Worm (Caenorhabditis elegans) whole organism, early embryonic: ENCODE data around the gene kxd-1.

Experiments used
- B0310.2 ChIP-seq: sonication (generic microtip); optimal IDR thresholded peaks from 2 replicates; lab custom pipeline; 2016; ENCODE audit warnings: mild to moderate bottlenecking, missing genetic modification characterization, missing compliant biosample characterization
- F13C5.2 ChIP-seq: sonication (generic microtip); optimal IDR thresholded peaks from 2 replicates; lab custom pipeline; 2017; ENCODE audit warnings: mild to moderate bottlenecking, missing genetic modification characterization, inconsistent platforms, missing compliant biosample characterization
- aly-1 ChIP-seq: sonication (generic microtip); optimal IDR thresholded peaks from 2 replicates; lab custom pipeline; 2016; ENCODE audit warnings: missing genetic modification characterization, missing compliant biosample characterization
- ama-1 ChIP-seq: fragments of 150-350 bp; optimal IDR thresholded peaks from 2 replicates; lab custom pipeline; 2014
- ceh-13 ChIP-seq: fragments of 200-800 bp; sonication (Bioruptor generic); optimal IDR thresholded peaks from 2 replicates; lab custom pipeline; 2018; ENCODE audit warnings: mild to moderate bottlenecking, missing genetic modification characterization, missing compliant biosample characterization
- ceh-36 ChIP-seq: sonication (generic microtip); optimal IDR thresholded peaks from 2 replicates; lab custom pipeline; 2016; ENCODE audit warnings: missing genetic modification characterization, inconsistent platforms, missing compliant biosample characterization
- ets-7 ChIP-seq: sonication (generic microtip); optimal IDR thresholded peaks from 2 replicates; lab custom pipeline; 2016; ENCODE audit warnings: missing genotype, missing genetic modification characterization, missing compliant biosample characterization
- flt-1 ChIP-seq: fragments of 200-800 bp; sonication (Bioruptor generic); IDR thresholded peaks from 2 replicates; pipeline ENCODE4 v1.3.6; 2022; ENCODE audit warnings: missing genetic modification characterization, missing compliant biosample characterization
- hmbx-1 ChIP-seq: sonication (generic microtip); optimal IDR thresholded peaks from 2 replicates; lab custom pipeline; 2016; ENCODE audit warnings: mild to moderate bottlenecking, missing genetic modification characterization, missing compliant biosample characterization
- hmg-4 ChIP-seq: fragments of 200-800 bp; sonication (Bioruptor generic); optimal IDR thresholded peaks from 2 replicates; lab custom pipeline; 2018; ENCODE audit warnings: mild to moderate bottlenecking, missing genetic modification characterization, missing compliant biosample characterization
- hnd-1 ChIP-seq: sonication (generic microtip); optimal IDR thresholded peaks from 2 replicates; lab custom pipeline; 2016; ENCODE audit warnings: missing genetic modification characterization, missing compliant biosample characterization
- pes-1 ChIP-seq: fragments of 200-800 bp; sonication (Bioruptor generic); IDR thresholded peaks from 2 replicates; pipeline ENCODE4 v1.3.6; 2022; ENCODE audit warnings: missing genetic modification reagents, missing genetic modification characterization, missing compliant biosample characterization
- scrt-1 ChIP-seq: fragments of 200-800 bp; sonication (Bioruptor generic); IDR thresholded peaks from 2 replicates; pipeline ENCODE4 v1.3.6; 2022; ENCODE audit warnings: missing genetic modification characterization, missing compliant biosample characterization
- sea-1 ChIP-seq: fragments of 200-800 bp; sonication (Bioruptor generic); conservative IDR thresholded peaks from 2 replicates; pipeline ENCODE4 v1.3.6; 2022; ENCODE audit warnings: missing genetic modification characterization, missing compliant biosample characterization
- tbx-11 ChIP-seq: fragments of 200-800 bp; sonication (Bioruptor generic); IDR thresholded peaks from 2 replicates; pipeline ENCODE4 v1.3.6; 2022; ENCODE audit warnings: missing genetic modification characterization, missing compliant biosample characterization
- tbx-37 ChIP-seq: fragments of 200-800 bp; sonication (Bioruptor generic); conservative IDR thresholded peaks from 2 replicates; pipeline ENCODE4 v1.3.6; 2022; ENCODE audit warnings: missing genetic modification reagents, missing genetic modification characterization, missing compliant biosample characterization
- tra-4 ChIP-seq: sonication (generic microtip); optimal IDR thresholded peaks from 2 replicates; lab custom pipeline; 2017; ENCODE audit warnings: missing genetic modification characterization, missing compliant biosample characterization

The kxd-1 gene

ce11 chrV:7214802-7215201 is 6.5 kb upstream of the kxd-1 start, which contains the start of gene soap-1:
Gene soap-1, minus strand, starts transcription at chrV:7214902.
- TF ChIP-seq ceh-13 (GFP tag; lab: Kevin White, UChicago) (no peak), tbx-37 (GFP tag; lab: Robert Waterston, UW) (no peak), flt-1 (GFP tag; lab: Robert Waterston, UW) (no peak), ceh-36 (tag; lab: Kevin White, UChicago) (no peak), aly-1 (tag; lab: Kevin White, UChicago) (no peak), tbx-11 (GFP tag; lab: Robert Waterston, UW) (no peak), hmg-4 (no peak), hmbx-1 (tag; lab: Kevin White, UChicago) (no peak), tra-4 (tag; lab: Kevin White, UChicago) (no peak), F13C5.2 (tag; lab: Kevin White, UChicago) (no peak), sea-1 (GFP tag; lab: Robert Waterston, UW) (no peak), ama-1 (lab: Kevin White, UChicago) (no peak), pes-1 (GFP tag; lab: Robert Waterston, UW) (no peak), B0310.2 (tag; lab: Kevin White, UChicago) (no peak), scrt-1 (no peak), hnd-1 (tag; lab: Kevin White, UChicago) (no peak), ets-7 (tag; lab: Kevin White, UChicago) (no peak)

ce11 chrV:7216016-7216415 is 5.3 kb upstream of the kxd-1 start:
- TF ChIP-seq scrt-1 (no peak), flt-1 (GFP tag; lab: Robert Waterston, UW) (no peak), tbx-11 (GFP tag; lab: Robert Waterston, UW) (no peak)

ce11 chrV:7218988-7219387 is 2.3 kb upstream of the kxd-1 start, which contains the start of gene C13F10.5:
Gene C13F10.5, minus strand, starts transcription at chrV:7219088.
- TF ChIP-seq hnd-1 (tag; lab: Kevin White, UChicago): no peak
- TF ChIP-seq ceh-13 (GFP tag; lab: Kevin White, UChicago): no peak

- no peak for TF ChIP-seq ceh-13 (GFP tag; lab: Kevin White, UChicago)
- TF ChIP-seq sea-1 (GFP tag; lab: Robert Waterston, UW): no peak
- no peak for TF ChIP-seq pes-1 (GFP tag; lab: Robert Waterston, UW)
- TF ChIP-seq ets-7 (tag; lab: Kevin White, UChicago): no peak
- TF ChIP-seq tbx-11 (GFP tag; lab: Robert Waterston, UW): no peak
- no peak for TF ChIP-seq hmbx-1 (tag; lab: Kevin White, UChicago)
These were observed 1.9 kb downstream of the kxd-1 start, which contains the start of gene C13F10.7 for ce11 chrV:7223152-7223551. Gene C13F10.7, minus strand, starts transcription at chrV:7223252.

ce11 chrV:7223941-7224340 is 2.7 kb downstream of the kxd-1 start, which contains the start of gene C13F10.1:
Gene C13F10.1, plus strand, starts transcription at chrV:7224078.
- TF ChIP-seq flt-1 (GFP tag; lab: Robert Waterston, UW): no peak
- no peak for TF ChIP-seq aly-1 (tag; lab: Kevin White, UChicago)
- TF ChIP-seq pes-1 (GFP tag; lab: Robert Waterston, UW): no peak

- TF ChIP-seq hmbx-1 (tag; lab: Kevin White, UChicago) (no peak), pes-1 (GFP tag; lab: Robert Waterston, UW) (no peak), F13C5.2 (tag; lab: Kevin White, UChicago) (no peak), hnd-1 (tag; lab: Kevin White, UChicago) (no peak), tra-4 (tag; lab: Kevin White, UChicago) (no peak), tbx-11 (GFP tag; lab: Robert Waterston, UW) (no peak), ama-1 (lab: Kevin White, UChicago) (no peak), ceh-13 (GFP tag; lab: Kevin White, UChicago) (no peak), tbx-37 (GFP tag; lab: Robert Waterston, UW) (no peak), ets-7 (tag; lab: Kevin White, UChicago) (no peak), aly-1 (tag; lab: Kevin White, UChicago) (no peak), hmg-4 (no peak)
These were observed 3.1 kb downstream of the kxd-1 start for ce11 chrV:7224353-7224752.

ce11 chrV:7224947-7225346 is 3.7 kb downstream of the kxd-1 start, which contains the start of gene fkb-3:
Gene fkb-3, plus strand, starts transcription at chrV:7225223.
- TF ChIP-seq ama-1 (lab: Kevin White, UChicago): no peak

ce11 chrV:7225894-7226293 is 4.6 kb downstream of the kxd-1 start:
- peak; percentile 75 for TF ChIP-seq ama-1 (lab: Kevin White, UChicago)
- no peak for TF ChIP-seq scrt-1

- TF ChIP-seq hmg-4 (peak; percentile 83), tbx-37 (GFP tag; lab: Robert Waterston, UW) (peak; percentile 88), tbx-11 (GFP tag; lab: Robert Waterston, UW) (peak; percentile 92), F13C5.2 (tag; lab: Kevin White, UChicago) (peak; percentile 90), ama-1 (lab: Kevin White, UChicago) (no peak), tra-4 (tag; lab: Kevin White, UChicago) (no peak), ceh-36 (tag; lab: Kevin White, UChicago) (peak; percentile 87), ets-7 (tag; lab: Kevin White, UChicago) (no peak), ceh-13 (GFP tag; lab: Kevin White, UChicago) (peak; percentile 73), aly-1 (tag; lab: Kevin White, UChicago) (peak; percentile 22), scrt-1 (peak; percentile 85), B0310.2 (tag; lab: Kevin White, UChicago) (peak; percentile 66), sea-1 (GFP tag; lab: Robert Waterston, UW) (peak; percentile 90), flt-1 (GFP tag; lab: Robert Waterston, UW) (peak; percentile 84), hnd-1 (tag; lab: Kevin White, UChicago) (peak; percentile 70), hmbx-1 (tag; lab: Kevin White, UChicago) (peak; percentile 31), pes-1 (GFP tag; lab: Robert Waterston, UW) (peak; percentile 90)
These were observed 9.6 kb downstream of the kxd-1 start, which contains the start of the genes gei-6 and krr-1 for ce11 chrV:7230847-7231246. Gene gei-6, minus strand, starts transcription at chrV:7230848. Gene krr-1, plus strand, starts transcription at chrV:7231190.
